Worm (Caenorhabditis elegans) whole organism, young adult: ENCODE results near the gene C17H12.37.

Experiments used
- B0261.1 ChIP-seq: sonication (generic microtip); optimal IDR thresholded peaks from 2 replicates; lab custom pipeline; 2016; ENCODE audit warnings: mild to moderate bottlenecking, missing genetic modification characterization, moderate library complexity, missing compliant biosample characterization
- C06A6.2 ChIP-seq: fragments of 200-800 bp; sonication (Bioruptor generic); conservative IDR thresholded peaks from 2 replicates; pipeline ENCODE4 v1.3.6; 2022; ENCODE audit warnings: missing genetic modification characterization, missing compliant biosample characterization
- F10E7.11 ChIP-seq: sonication (generic microtip); optimal IDR thresholded peaks from 2 replicates; lab custom pipeline; 2017; ENCODE audit warnings: mild to moderate bottlenecking, missing genetic modification characterization, moderate library complexity, missing compliant biosample characterization
- F22D6.2 ChIP-seq: sonication (generic microtip); optimal IDR thresholded peaks from 2 replicates; lab custom pipeline; 2016; ENCODE audit warnings: mild to moderate bottlenecking, missing genetic modification characterization, missing compliant biosample characterization
- F33H1.4 ChIP-seq: fragments of 200-800 bp; sonication (Bioruptor generic); IDR thresholded peaks from 2 replicates; pipeline ENCODE4 v1.3.6; 2022; ENCODE audit warnings: missing genetic modification reagents, missing genetic modification characterization, missing compliant biosample characterization
- F37B4.10 ChIP-seq: fragments of 200-800 bp; sonication (Bioruptor generic); IDR thresholded peaks from 2 replicates; pipeline ENCODE4 v1.3.6; 2022; ENCODE audit warnings: missing genetic modification characterization, missing compliant biosample characterization
- F39B2.1 ChIP-seq: fragments of 200-800 bp; sonication (Bioruptor generic); IDR thresholded peaks from 2 replicates; pipeline ENCODE4 v1.3.6; 2022; ENCODE audit warnings: missing genetic modification reagents, missing genetic modification characterization, missing compliant biosample characterization
- F52B5.7 ChIP-seq: sonication (generic microtip); optimal IDR thresholded peaks from 2 replicates; lab custom pipeline; 2016; ENCODE audit warnings: mild to moderate bottlenecking, missing genetic modification characterization, missing compliant biosample characterization
- F55B11.4 ChIP-seq: sonication (generic microtip); optimal IDR thresholded peaks from 2 replicates; lab custom pipeline; 2016; ENCODE audit warnings: missing compliant biosample characterization, missing genetic modification characterization, borderline replicate concordance; ENCODE audit not compliant: insufficient read depth
- T07F8.4 ChIP-seq: sonication (generic microtip); optimal IDR thresholded peaks from 2 replicates; lab custom pipeline; 2016; ENCODE audit warnings: mild to moderate bottlenecking, missing genetic modification characterization, moderate library complexity, missing compliant biosample characterization
- T26A5.8 ChIP-seq: sonication (generic microtip); optimal IDR thresholded peaks from 2 replicates; lab custom pipeline; 2016; ENCODE audit warnings: missing genetic modification characterization, missing compliant biosample characterization
- Y53F4B.3 ChIP-seq: fragments of 200-800 bp; sonication (Bioruptor generic); IDR thresholded peaks from 2 replicates; pipeline ENCODE4 v1.3.6; 2022; ENCODE audit warnings: missing genetic modification reagents, missing genetic modification characterization, missing compliant biosample characterization
- Y95B8A.8 ChIP-seq: fragments of 200-800 bp; sonication (Bioruptor generic); IDR thresholded peaks from 2 replicates; pipeline ENCODE4 v1.3.6; 2022; ENCODE audit warnings: missing genetic modification reagents, missing genetic modification characterization, missing compliant biosample characterization
- aptf-2 ChIP-seq: fragments of 200-800 bp; sonication (Bioruptor generic); conservative IDR thresholded peaks from 2 replicates; pipeline ENCODE4 v1.3.6; 2022; ENCODE audit warnings: missing genetic modification reagents, missing genetic modification characterization, missing compliant biosample characterization
- atf-7 ChIP-seq: sonication (generic microtip); optimal IDR thresholded peaks from 2 replicates; lab custom pipeline; 2017; ENCODE audit warnings: mild to moderate bottlenecking, missing genetic modification characterization, missing compliant biosample characterization
- attf-6 ChIP-seq: fragments of 200-800 bp; sonication (Bioruptor generic); IDR thresholded peaks from 2 replicates; pipeline ENCODE4 v1.3.6; 2022; ENCODE audit warnings: missing genetic modification reagents, missing genetic modification characterization, missing compliant biosample characterization
- bed-1 ChIP-seq: fragments of 200-800 bp; sonication (Bioruptor generic); IDR thresholded peaks from 2 replicates; pipeline ENCODE4 v1.3.6; 2022; ENCODE audit warnings: missing genetic modification reagents, missing genetic modification characterization, missing compliant biosample characterization
- ceh-100 ChIP-seq: fragments of 200-800 bp; sonication (Bioruptor generic); IDR thresholded peaks from 2 replicates; pipeline ENCODE4 v1.3.6; 2022; ENCODE audit warnings: missing genetic modification reagents, missing genetic modification characterization, missing compliant biosample characterization
- ceh-58 ChIP-seq: fragments of 200-800 bp; sonication (Bioruptor generic); IDR thresholded peaks from 2 replicates; pipeline ENCODE4 v1.3.6; 2022; ENCODE audit warnings: missing genetic modification characterization, missing compliant biosample characterization
- ceh-79 ChIP-seq: sonication (generic microtip); optimal IDR thresholded peaks from 2 replicates; lab custom pipeline; 2017; ENCODE audit warnings: mild to moderate bottlenecking, missing genetic modification characterization, missing compliant biosample characterization
- chd-7 ChIP-seq: sonication (generic microtip); optimal IDR thresholded peaks from 2 replicates; lab custom pipeline; 2016; ENCODE audit warnings: mild to moderate bottlenecking, missing genetic modification characterization, moderate library complexity, missing compliant biosample characterization
- dpl-1 ChIP-seq: fragments of 150-350 bp; optimal IDR thresholded peaks from 2 replicates; lab custom pipeline; 2014; ENCODE audit warnings: missing biosample characterization, missing genetic modification reagents, missing genetic modification characterization
- egl-18 ChIP-seq: fragments of 200-800 bp; sonication (Bioruptor generic); IDR thresholded peaks from 2 replicates; pipeline ENCODE4 v1.3.6; 2022; ENCODE audit warnings: missing genetic modification reagents, missing genetic modification characterization, missing compliant biosample characterization
- ekl-4 ChIP-seq: fragments of 200-800 bp; sonication (Bioruptor generic); IDR thresholded peaks from 2 replicates; pipeline ENCODE4 v1.3.6; 2022; ENCODE audit warnings: missing genetic modification reagents, missing genetic modification characterization, missing compliant biosample characterization
- ets-4 ChIP-seq: fragments of 200-800 bp; sonication (Bioruptor generic); optimal IDR thresholded peaks from 2 replicates; lab custom pipeline; 2018; ENCODE audit warnings: mild to moderate bottlenecking, missing genetic modification characterization, missing compliant biosample characterization
- hlh-26 ChIP-seq: fragments of 200-800 bp; sonication (Bioruptor generic); conservative IDR thresholded peaks from 2 replicates; pipeline ENCODE4 v1.3.6; 2022; ENCODE audit warnings: missing genetic modification reagents, missing genetic modification characterization, missing compliant biosample characterization
- hmg-20 ChIP-seq: fragments of 200-800 bp; sonication (Bioruptor generic); IDR thresholded peaks from 2 replicates; pipeline ENCODE4 v1.3.6; 2022; ENCODE audit warnings: missing genetic modification reagents, missing genetic modification characterization, missing compliant biosample characterization
- hrde-1 ChIP-seq: sonication (generic microtip); optimal IDR thresholded peaks from 2 replicates; lab custom pipeline; 2016; ENCODE audit warnings: missing genetic modification characterization, mild to moderate bottlenecking, missing compliant biosample characterization, moderate library complexity, missing genotype, missing genetic modification reagents, borderline replicate concordance
- lag-1 ChIP-seq: fragments of 200-800 bp; sonication (Bioruptor generic); IDR thresholded peaks from 2 replicates; pipeline ENCODE4 v1.3.6; 2022; ENCODE audit warnings: missing genetic modification reagents, missing genetic modification characterization, missing compliant biosample characterization
- let-526 ChIP-seq: fragments of 200-800 bp; sonication (Bioruptor generic); IDR thresholded peaks from 2 replicates; pipeline ENCODE4 v1.3.6; 2022; ENCODE audit warnings: missing genetic modification reagents, missing genetic modification characterization, missing compliant biosample characterization
- let-607 ChIP-seq, 2 experiments: fragments of 200-800 bp in 1 of 2; sonication (Bioruptor generic) in 1 of 2; sonication (generic microtip) in 1 of 2; optimal IDR thresholded peaks; 2 replicates each; lab custom pipeline; 2016 to 2018; ENCODE audit warnings: mild to moderate bottlenecking in 2 of 2, missing compliant biosample characterization in 2 of 2, missing genetic modification characterization in 2 of 2, moderate library complexity in 2 of 2, missing genotype in 1 of 2
- lin-40 ChIP-seq: sonication (generic microtip); optimal IDR thresholded peaks from 2 replicates; lab custom pipeline; 2016; ENCODE audit warnings: missing genetic modification characterization, mild to moderate bottlenecking, missing compliant biosample characterization, missing genotype, missing genetic modification reagents
- lin-54 ChIP-seq: fragments of 200-800 bp; sonication (Bioruptor generic); optimal IDR thresholded peaks from 2 replicates; lab custom pipeline; 2018; ENCODE audit warnings: mild to moderate bottlenecking, missing genetic modification characterization, missing compliant biosample characterization
- lir-1 ChIP-seq: fragments of 200-800 bp; sonication (Bioruptor generic); conservative IDR thresholded peaks from 2 replicates; pipeline ENCODE4 v1.3.6; 2022; ENCODE audit warnings: missing genetic modification reagents, missing genetic modification characterization, missing compliant biosample characterization
- lsl-1 ChIP-seq: fragments of 200-800 bp; sonication (Bioruptor generic); optimal IDR thresholded peaks from 2 replicates; lab custom pipeline; 2018; ENCODE audit warnings: mild to moderate bottlenecking, missing genetic modification characterization, moderate library complexity, missing compliant biosample characterization
- madf-8 ChIP-seq: fragments of 200-800 bp; sonication (Bioruptor generic); conservative IDR thresholded peaks from 2 replicates; pipeline ENCODE4 v1.3.6; 2022; ENCODE audit warnings: missing genetic modification reagents, missing genetic modification characterization, missing compliant biosample characterization
- nfya-2 ChIP-seq: fragments of 200-800 bp; sonication (Bioruptor generic); IDR thresholded peaks from 2 replicates; pipeline ENCODE4 v1.3.6; 2022; ENCODE audit warnings: missing genetic modification reagents, missing genetic modification characterization, missing compliant biosample characterization
- nhr-179 ChIP-seq: sonication (generic microtip); optimal IDR thresholded peaks from 2 replicates; lab custom pipeline; 2016; ENCODE audit warnings: mild to moderate bottlenecking, missing genetic modification characterization, missing compliant biosample characterization
- nhr-27 ChIP-seq: fragments of 200-800 bp; sonication (Bioruptor generic); optimal IDR thresholded peaks from 2 replicates; lab custom pipeline; 2018; ENCODE audit warnings: mild to moderate bottlenecking, missing genetic modification characterization, moderate library complexity, missing compliant biosample characterization
- rcor-1 ChIP-seq: fragments of 200-800 bp; sonication (Bioruptor generic); IDR thresholded peaks from 2 replicates; pipeline ENCODE4 v1.3.6; 2022; ENCODE audit warnings: missing genetic modification reagents, missing genetic modification characterization, missing compliant biosample characterization
- sea-2 ChIP-seq: fragments of 200-800 bp; sonication (Bioruptor generic); IDR thresholded peaks from 2 replicates; pipeline ENCODE4 v1.3.6; 2022; ENCODE audit warnings: missing genetic modification characterization, missing compliant biosample characterization
- snpc-1.1 ChIP-seq: sonication (generic microtip); optimal IDR thresholded peaks from 2 replicates; lab custom pipeline; 2017; ENCODE audit warnings: missing genetic modification characterization, mild to moderate bottlenecking, missing compliant biosample characterization, antibody characterized with exemption, moderate library complexity, missing genotype, missing genetic modification reagents; ENCODE audit not compliant: insufficient read depth
- somi-1 ChIP-seq: fragments of 200-800 bp; sonication (Bioruptor generic); optimal IDR thresholded peaks from 2 replicates; lab custom pipeline; 2018; ENCODE audit warnings: mild to moderate bottlenecking, missing genetic modification characterization, missing compliant biosample characterization
- tbx-9 ChIP-seq: sonication (generic microtip); optimal IDR thresholded peaks from 2 replicates; lab custom pipeline; 2016; ENCODE audit warnings: borderline replicate concordance, missing genetic modification characterization, inconsistent platforms, missing compliant biosample characterization
- zfh-2 ChIP-seq: fragments of 200-800 bp; sonication (Bioruptor generic); conservative IDR thresholded peaks from 2 replicates; pipeline ENCODE4 v1.3.6; 2022; ENCODE audit warnings: missing genetic modification reagents, missing genetic modification characterization, missing compliant biosample characterization
- ztf-18 ChIP-seq: sonication (generic microtip); optimal IDR thresholded peaks from 2 replicates; lab custom pipeline; 2016; ENCODE audit warnings: missing genotype, mild to moderate bottlenecking, missing genetic modification characterization, missing compliant biosample characterization
- ztf-22 ChIP-seq: fragments of 200-800 bp; sonication (Bioruptor generic); optimal IDR thresholded peaks from 2 replicates; lab custom pipeline; 2018; ENCODE audit warnings: mild to moderate bottlenecking, missing genetic modification characterization, moderate library complexity, missing compliant biosample characterization
- ztf-25 ChIP-seq: fragments of 200-800 bp; sonication (Bioruptor generic); IDR thresholded peaks from 2 replicates; pipeline ENCODE4 v1.3.6; 2022; ENCODE audit warnings: missing genetic modification reagents, missing genetic modification characterization, missing compliant biosample characterization
- ztf-28 ChIP-seq: fragments of 200-800 bp; sonication (Bioruptor generic); IDR thresholded peaks from 2 replicates; pipeline ENCODE4 v1.3.6; 2022; ENCODE audit warnings: missing genetic modification reagents, missing genetic modification characterization, missing compliant biosample characterization
- ztf-3 ChIP-seq: fragments of 200-800 bp; sonication (Bioruptor generic); optimal IDR thresholded peaks from 2 replicates; lab custom pipeline; 2018; ENCODE audit warnings: mild to moderate bottlenecking, missing genetic modification characterization, missing compliant biosample characterization

The C17H12.37 gene

DNA sequence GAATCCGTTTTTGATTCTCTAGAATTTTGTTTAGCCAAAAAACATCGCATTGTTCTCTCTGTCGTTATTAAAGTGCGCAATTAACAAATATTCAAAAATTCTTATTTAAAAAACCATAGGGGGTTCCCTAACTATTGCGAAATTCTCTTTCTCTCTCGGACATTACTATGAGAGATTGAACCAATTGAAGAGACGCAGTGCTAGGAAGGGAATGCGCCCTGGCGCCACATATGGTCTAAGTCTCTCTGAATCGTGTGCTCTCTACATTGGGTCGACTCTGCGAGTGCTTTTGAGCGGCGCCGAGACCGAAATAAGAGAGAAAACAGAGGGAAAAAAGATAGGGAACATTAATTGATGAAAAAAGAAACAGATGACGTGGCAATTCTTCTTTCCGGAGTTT lies 19.0 kb upstream of the C17H12.37 start (continued):
- TF ChIP-seq nfya-2 (GFP tag; lab: Robert Waterston, UW): no peak
- no peak for TF ChIP-seq hlh-26
- no peak for TF ChIP-seq lsl-1 (GFP tag; lab: Kevin White, UChicago)
- TF ChIP-seq rcor-1: no peak
- TF ChIP-seq ekl-4 (GFP tag; lab: Robert Waterston, UW): no peak
- TF ChIP-seq aptf-2 (GFP tag; lab: Robert Waterston, UW): no peak
- TF ChIP-seq ceh-79 (tag; lab: Kevin White, UChicago): no peak
- peak; percentile 63 for TF ChIP-seq lin-40
- TF ChIP-seq F10E7.11 (tag; lab: Kevin White, UChicago): no peak
- no peak for TF ChIP-seq ceh-100
- no peak for TF ChIP-seq F55B11.4 (tag; lab: Kevin White, UChicago)
- TF ChIP-seq sea-2: no peak
- TF ChIP-seq ceh-58 (GFP tag; lab: Robert Waterston, UW): no peak
- no peak for TF ChIP-seq B0261.1 (tag; lab: Kevin White, UChicago)
- TF ChIP-seq ztf-22 (GFP tag; lab: Kevin White, UChicago): no peak
- no peak for TF ChIP-seq F22D6.2 (tag; lab: Kevin White, UChicago)
- TF ChIP-seq T07F8.4: no peak
- TF ChIP-seq F52B5.7: no peak
- no peak for TF ChIP-seq Y95B8A.8
- no peak for TF ChIP-seq lir-1 (GFP tag; lab: Robert Waterston, UW)
- peak; percentile 33 to 70 for TF ChIP-seq let-607 (tag; optimal IDR thresholded peaks at IDR 0.05; lab: Kevin White, UChicago)
- no peak for TF ChIP-seq F39B2.1 (GFP tag; lab: Robert Waterston, UW)
- no peak for TF ChIP-seq nhr-179 (tag; lab: Kevin White, UChicago)
- TF ChIP-seq F37B4.10: no peak
- TF ChIP-seq atf-7 (tag; lab: Kevin White, UChicago): no peak
- TF ChIP-seq Y53F4B.3 (GFP tag; lab: Robert Waterston, UW): no peak
- no peak for TF ChIP-seq somi-1 (GFP tag; lab: Kevin White, UChicago)
- TF ChIP-seq ztf-18 (tag; lab: Kevin White, UChicago): no peak
- TF ChIP-seq snpc-1.1 (tag; lab: Kevin White, UChicago): no peak
- no peak for TF ChIP-seq let-526
- TF ChIP-seq ets-4 (GFP tag; lab: Kevin White, UChicago): no peak
- no peak for TF ChIP-seq nhr-27 (tag; lab: Kevin White, UChicago)
- TF ChIP-seq chd-7 (tag; lab: Kevin White, UChicago): peak; percentile 38
- no peak for TF ChIP-seq dpl-1 (GFP tag; lab: Kevin White, UChicago)
- TF ChIP-seq madf-8: no peak
- no peak; the same call in none of the 2 replicates for TF ChIP-seq zfh-2
- TF ChIP-seq attf-6 (GFP tag; lab: Robert Waterston, UW): no peak
- no peak for TF ChIP-seq hrde-1 (tag; lab: Kevin White, UChicago)
- no peak for TF ChIP-seq tbx-9 (tag; lab: Kevin White, UChicago)
- no peak for TF ChIP-seq hmg-20 (GFP tag; lab: Robert Waterston, UW)
- no peak for TF ChIP-seq C06A6.2 (GFP tag; lab: Robert Waterston, UW)
- TF ChIP-seq ztf-3 (GFP tag; lab: Kevin White, UChicago): no peak
- TF ChIP-seq F33H1.4 (GFP tag; lab: Robert Waterston, UW): no peak
- TF ChIP-seq ztf-28 (GFP tag; lab: Robert Waterston, UW): no peak
- TF ChIP-seq egl-18 (GFP tag; lab: Robert Waterston, UW): no peak
- TF ChIP-seq lag-1 (GFP tag; lab: Robert Waterston, UW): no peak
- no peak for TF ChIP-seq T26A5.8 (tag; lab: Kevin White, UChicago)
- no peak for TF ChIP-seq bed-1
- no peak for TF ChIP-seq ztf-25 (GFP tag; lab: Robert Waterston, UW)
- peak; percentile 44 for TF ChIP-seq lin-54 (GFP tag; lab: Kevin White, UChicago)
